1 fruit fly cellular context compared by ENCODE assay signal in genomic region chr3R:24206341-24207114, dm6.
TF ChIP-seq lines count a peak whose summit lies in the region.

No protein-coding gene starts in this region.

TF ChIP-seq in whole organism, embryonic, 481 proteins besides CTCF, POLR2A, EP300 and RAD21 (continued from another document):
- peak; percentile 25; the same call in 1 of the 3 replicates for TF ChIP-seq CG34422 (GFP tag; IDR thresholded peaks at IDR 0.05; lab: Robert Waterston, UW)
- TF ChIP-seq CG12104 (GFP tag; optimal IDR thresholded peaks at IDR 0.05; lab: Kevin White, UChicago) = peak; percentile 16
- 0 out of 2 replicates have a peak, but pooled peaks have one; percentile 34 for TF ChIP-seq ara (GFP tag; IDR thresholded peaks at IDR 0.05; lab: Robert Waterston, UW)
- TF ChIP-seq CG8924 (tag; optimal IDR thresholded peaks at IDR 0.05; lab: Kevin White, UChicago) = peak; percentile 48
- no peak for TF ChIP-seq CG13894 (tag; optimal IDR thresholded peaks at IDR 0.05; lab: Kevin White, UChicago)
- TF ChIP-seq gce (GFP tag; IDR thresholded peaks at IDR 0.05; lab: Robert Waterston, UW) = peak; percentile 61; the same call in 1 of the 3 replicates
- peak; percentile 36 for TF ChIP-seq wek (GFP tag; optimal IDR thresholded peaks at IDR 0.05; lab: Kevin White, UChicago)
- peak; percentile 22 for TF ChIP-seq CG7556 (GFP tag; optimal IDR thresholded peaks at IDR 0.05; lab: Kevin White, UChicago)
- TF ChIP-seq Hr78 (GFP tag; optimal IDR thresholded peaks at IDR 0.05; lab: Kevin White, UChicago) = peak in 1 of 2 experiments; percentile 36
- TF ChIP-seq Meics (GFP tag; optimal IDR thresholded peaks at IDR 0.05; lab: Kevin White, UChicago) = peak; percentile 9
- peak; percentile 16 for TF ChIP-seq CG11723 (GFP tag; optimal IDR thresholded peaks at IDR 0.05; lab: Kevin White, UChicago)
- TF ChIP-seq onecut (GFP tag; IDR thresholded peaks at IDR 0.05; lab: Robert Waterston, UW) = peak; percentile 64
- TF ChIP-seq Awh (GFP tag; IDR thresholded peaks at IDR 0.05; lab: Robert Waterston, UW) = peak; percentile 61
- TF ChIP-seq CG6175 (GFP tag; IDR thresholded peaks at IDR 0.05; lab: Robert Waterston, UW) = no peak
- TF ChIP-seq CG13424 (tag; optimal IDR thresholded peaks at IDR 0.05; lab: Kevin White, UChicago) = peak; percentile 81
- TF ChIP-seq CG18599 (GFP tag; optimal IDR thresholded peaks at IDR 0.05; lab: Kevin White, UChicago) = peak; percentile 16
- TF ChIP-seq CG7271 (tag; optimal IDR thresholded peaks at IDR 0.05; lab: Kevin White, UChicago) = no peak
- TF ChIP-seq CG17385 (GFP tag; optimal IDR thresholded peaks at IDR 0.05; lab: Kevin White, UChicago) = peak; percentile 60
- no peak for TF ChIP-seq CG7963 (GFP tag; IDR thresholded peaks at IDR 0.05; lab: Robert Waterston, UW; ENCODE audit: partially characterized antibody)
- no peak for TF ChIP-seq schlank (tag; optimal IDR thresholded peaks at IDR 0.05; lab: Kevin White, UChicago)
